Worm (Caenorhabditis elegans): Measurements from ENCODE around the gene F13B12.7.

DNA sequence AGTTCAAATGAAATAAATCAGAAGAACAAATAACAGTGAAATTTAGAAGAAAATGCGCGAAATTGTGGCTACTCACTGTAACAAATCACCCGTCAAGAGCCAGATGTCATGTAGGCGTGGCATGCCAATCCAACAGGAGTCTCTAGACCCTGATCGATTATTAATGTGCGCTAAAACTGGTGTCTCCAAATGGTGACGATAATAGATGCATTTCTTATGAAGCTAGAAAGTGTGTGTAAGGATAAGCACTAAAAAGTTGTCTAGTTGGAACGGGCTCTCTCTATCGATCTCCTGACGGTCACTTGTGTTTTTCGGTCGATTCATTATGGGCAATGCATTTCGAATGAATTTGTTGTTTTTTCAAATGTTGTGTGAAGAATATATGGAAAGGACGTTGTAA, 18.2 kb downstream of the F13B12.7 start, which contains the start of gene mec-3:
- no peak for TF ChIP-seq ztf-29 (GFP tag; IDR thresholded peaks at IDR 0.05)
- no peak for TF ChIP-seq ref-1 (GFP tag; conservative IDR thresholded peaks at IDR 0.05)
- TF ChIP-seq flt-1 (GFP tag; IDR thresholded peaks at IDR 0.05) = no peak

Measured in whole organism, midembryonic.